Worm (Caenorhabditis elegans): Measurements from ENCODE around the gene Y19D10B.6.

DNA sequence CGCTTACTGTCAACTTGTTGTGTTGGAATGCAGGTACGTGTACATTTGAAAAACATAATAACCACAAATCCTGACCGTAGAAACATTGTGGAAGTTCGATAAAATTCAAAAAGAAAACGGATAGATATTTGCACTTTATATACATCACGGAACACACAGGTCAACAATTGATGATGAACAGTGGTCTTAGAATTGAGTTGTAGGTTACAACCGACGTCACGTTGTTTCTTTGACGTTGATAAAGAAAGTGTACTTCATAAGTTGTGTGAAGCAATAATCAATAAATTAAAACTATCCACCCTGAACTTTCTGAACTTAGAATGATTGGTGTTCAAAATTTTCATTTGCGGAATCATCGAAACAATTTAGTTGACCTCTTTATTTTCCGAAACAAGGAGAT is 49.2 kb downstream of the Y19D10B.6 start, which contains the start of gene Y5H2A.1:
- TF ChIP-seq fos-1 (tag; optimal IDR thresholded peaks at IDR 0.05) (no peak), blmp-1 (tag; optimal IDR thresholded peaks at IDR 0.05; ENCODE audit: insufficient read depth) (no peak), lin-11 (tag; optimal IDR thresholded peaks at IDR 0.05) (no peak), nhr-237 (tag; optimal IDR thresholded peaks at IDR 0.05) (no peak), R02D3.7 (tag; optimal IDR thresholded peaks at IDR 0.05) (no peak), unc-62 (GFP tag; optimal IDR thresholded peaks at IDR 0.05) (no peak), ama-1 (optimal IDR thresholded peaks at IDR 0.05) (no peak), nhr-12 (tag; optimal IDR thresholded peaks at IDR 0.05) (no peak)
